Worm (Caenorhabditis elegans) whole organism, L4/young adult: ENCODE data around the gene C49C3.20.
"Not testable (repeated sequence)": the region's sequence is repeated elsewhere in the genome, so short reads cannot be mapped to it uniquely, and the experiment has no call there.

Experiments used
- W03F9.2 ChIP-seq: fragments of 150-350 bp; optimal IDR thresholded peaks from 2 replicates; lab custom pipeline; 2014; ENCODE audit warnings: missing biosample characterization, missing genetic modification characterization
- dao-5 ChIP-seq: sonication (generic microtip); optimal IDR thresholded peaks from 2 replicates; lab custom pipeline; 2016; ENCODE audit warnings: missing genotype, missing genetic modification characterization, moderate library complexity, missing compliant biosample characterization
- him-1 ChIP-seq: sonication (generic microtip); optimal IDR thresholded peaks from 2 replicates; lab custom pipeline; 2016; ENCODE audit warnings: missing genotype, missing genetic modification reagents, missing genetic modification characterization, missing compliant biosample characterization

Gene C49C3.20

DNA sequence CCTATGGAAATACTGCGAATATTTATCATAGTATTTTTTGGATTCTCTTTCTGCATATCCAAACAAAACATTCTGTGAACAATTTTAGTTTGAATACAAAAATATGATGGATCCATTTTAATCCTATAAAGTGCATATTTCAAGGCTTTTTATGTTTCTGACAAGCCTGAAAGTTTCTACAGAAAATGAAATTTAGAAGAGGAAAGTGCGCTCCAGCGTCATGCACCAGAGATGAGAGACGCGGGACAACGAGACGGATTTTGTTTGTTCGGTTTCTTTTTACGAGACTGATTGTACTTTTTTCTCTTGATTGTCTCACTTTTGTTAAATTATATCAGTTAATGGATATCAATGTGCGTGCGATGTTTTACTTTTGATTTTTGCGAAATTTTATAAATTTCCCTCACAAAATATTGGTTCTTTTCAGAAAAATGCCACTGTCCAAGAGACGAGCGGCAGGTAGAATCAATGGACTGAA lies 14.8 kb upstream of the C49C3.20 start, which contains the start of gene C49C3.6:
C49C3.6 (plus strand) TSS at position 428 of the 478 bp plus-strand sequence.
- TF ChIP-seq W03F9.2 (no peak), dao-5 (tag; lab: Kevin White, UChicago) (no peak), him-1 (tag; lab: Kevin White, UChicago) (no peak)

- no peak for TF ChIP-seq W03F9.2
- no peak for TF ChIP-seq dao-5 (tag; lab: Kevin White, UChicago)
- no peak for TF ChIP-seq him-1 (tag; lab: Kevin White, UChicago)
Observed at ce11 chrIV:17328834-17329233, 12.5 kb upstream of the C49C3.20 start, which contains the start of gene ceh-88. TSS of gene ceh-88 (plus strand) at chrIV:17329188.

ce11 chrIV:17320445-17320844 lies 4.1 kb upstream of the C49C3.20 start, which contains the start of gene C49C3.4:
TSS of gene C49C3.4 (plus strand) at chrIV:17320795.
- TF ChIP-seq W03F9.2 (no peak), him-1 (tag; lab: Kevin White, UChicago) (no peak), dao-5 (tag; lab: Kevin White, UChicago) (no peak)

ce11 chrIV:17311842-17312241 lies 4.5 kb downstream of the C49C3.20 start, which contains the start of gene snf-9:
TSS of gene snf-9 (plus strand) at chrIV:17312142.
- no peak for TF ChIP-seq W03F9.2
- TF ChIP-seq him-1 (tag; lab: Kevin White, UChicago) = no peak
- no peak for TF ChIP-seq dao-5 (tag; lab: Kevin White, UChicago)

DNA sequence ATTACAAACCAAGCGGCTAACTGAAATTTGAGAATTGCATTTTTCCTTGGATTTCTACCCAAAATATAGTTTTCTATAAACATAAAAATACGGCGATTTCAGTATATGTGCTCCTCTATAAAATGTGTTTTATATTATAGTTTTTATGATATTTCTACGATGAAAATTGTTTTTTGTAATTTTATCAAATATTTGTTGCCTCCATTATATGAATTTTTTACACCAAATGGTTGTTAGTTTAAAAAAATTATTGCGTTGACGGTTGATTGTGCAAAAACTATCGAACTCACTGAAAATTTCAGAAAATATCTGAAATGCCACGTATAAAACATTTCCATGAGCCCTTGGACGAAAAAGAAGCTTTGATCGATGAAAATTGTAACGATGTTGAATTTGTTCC lies 8.1 kb downstream of the C49C3.20 start, which contains the start of gene T28F3.9:
T28F3.9 (plus strand) TSS at position 301 of the 400 bp plus-strand sequence.
- no peak for TF ChIP-seq dao-5 (tag; lab: Kevin White, UChicago)
- TF ChIP-seq W03F9.2 = no peak
- no peak for TF ChIP-seq him-1 (tag; lab: Kevin White, UChicago)

ce11 chrIV:17307223-17307622 lies 9.1 kb downstream of the C49C3.20 start, which contains the start of gene T28F3.8:
TSS of gene T28F3.8 (minus strand) at chrIV:17307323.
- TF ChIP-seq W03F9.2; him-1 (tag; lab: Kevin White, UChicago); dao-5 (tag; lab: Kevin White, UChicago): not testable (repeated sequence)

DNA sequence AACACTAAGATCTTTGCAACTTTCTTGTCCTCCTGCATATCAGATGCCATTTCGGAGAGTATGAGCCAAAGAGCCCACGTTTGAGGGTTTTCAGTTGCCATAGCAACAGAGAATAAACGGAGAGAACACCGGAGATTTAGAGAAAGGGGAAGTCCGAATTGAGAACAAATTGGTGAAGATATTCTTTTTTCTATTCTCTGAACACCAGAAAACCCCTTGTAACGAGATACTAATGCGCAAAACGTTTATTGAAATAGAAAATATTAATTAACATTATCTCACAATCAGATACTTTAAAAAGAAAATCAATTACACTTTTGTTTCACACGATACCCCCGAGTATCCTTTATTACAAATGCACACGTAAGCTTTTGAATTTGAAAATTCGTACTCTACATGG lies 14.4 kb downstream of the C49C3.20 start, which contains the start of gene ifta-2:
ifta-2 (minus strand) TSS at position 101 of the 400 bp plus-strand sequence.
- TF ChIP-seq him-1 (tag; lab: Kevin White, UChicago) = no peak
- no peak for TF ChIP-seq dao-5 (tag; lab: Kevin White, UChicago)
- no peak for TF ChIP-seq W03F9.2

- TF ChIP-seq dao-5 (tag; lab: Kevin White, UChicago) (no peak), him-1 (tag; lab: Kevin White, UChicago) (no peak), W03F9.2 (no peak)
Observed at ce11 chrIV:17294489-17294888, 21.8 kb downstream of the C49C3.20 start, which contains the start of gene T28F3.5. TSS of gene T28F3.5 (plus strand) at chrIV:17294789.

ce11 chrIV:17293679-17294078 lies 22.6 kb downstream of the C49C3.20 start:
- no peak for TF ChIP-seq dao-5 (tag; lab: Kevin White, UChicago)
- no peak for TF ChIP-seq him-1 (tag; lab: Kevin White, UChicago)
- TF ChIP-seq W03F9.2 = no peak

ce11 chrIV:17293068-17293467 lies 23.2 kb downstream of the C49C3.20 start:
- TF ChIP-seq W03F9.2 (no peak), him-1 (tag; lab: Kevin White, UChicago) (no peak), dao-5 (tag; lab: Kevin White, UChicago) (no peak)

ce11 chrIV:17292350-17292749 lies 23.9 kb downstream of the C49C3.20 start:
- no peak for TF ChIP-seq dao-5 (tag; lab: Kevin White, UChicago)
- no peak for TF ChIP-seq him-1 (tag; lab: Kevin White, UChicago)
- TF ChIP-seq W03F9.2 = no peak

DNA sequence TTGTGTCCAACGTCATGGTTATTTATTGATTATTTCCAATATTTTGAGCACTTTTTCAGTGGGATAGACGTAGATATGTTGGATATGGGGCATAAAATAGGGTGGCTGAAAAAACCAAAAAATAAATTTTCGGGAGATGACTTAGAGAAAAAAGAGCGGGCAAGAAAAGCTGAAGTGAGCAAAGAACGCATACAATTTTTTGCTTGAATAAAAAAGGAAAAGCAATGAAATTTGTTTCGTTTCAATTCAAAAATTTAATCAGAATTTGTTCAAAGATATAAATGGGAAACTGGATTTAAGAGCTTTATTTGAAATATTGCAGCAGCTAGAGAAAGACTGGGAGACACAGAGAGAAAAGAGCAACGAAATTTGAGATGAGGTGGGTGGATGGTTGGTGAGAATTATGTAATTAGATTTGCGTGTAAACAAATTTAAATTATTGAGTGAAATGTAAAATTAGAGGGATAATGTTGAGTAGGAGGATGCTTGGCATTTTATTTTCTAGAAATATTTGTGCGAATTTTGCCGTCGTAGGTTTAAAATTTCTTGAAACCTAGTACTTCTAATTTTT lies 24.6 kb downstream of the C49C3.20 start, which contains the start of the genes T28F3.11 and slc-17.4:
T28F3.11 (minus strand) TSS at position 51 of the 571 bp plus-strand sequence.
slc-17.4 (minus strand) TSS at position 105 of the 571 bp plus-strand sequence.
- TF ChIP-seq dao-5 (tag; lab: Kevin White, UChicago) (no peak), W03F9.2 (no peak), him-1 (tag; lab: Kevin White, UChicago) (no peak)

DNA sequence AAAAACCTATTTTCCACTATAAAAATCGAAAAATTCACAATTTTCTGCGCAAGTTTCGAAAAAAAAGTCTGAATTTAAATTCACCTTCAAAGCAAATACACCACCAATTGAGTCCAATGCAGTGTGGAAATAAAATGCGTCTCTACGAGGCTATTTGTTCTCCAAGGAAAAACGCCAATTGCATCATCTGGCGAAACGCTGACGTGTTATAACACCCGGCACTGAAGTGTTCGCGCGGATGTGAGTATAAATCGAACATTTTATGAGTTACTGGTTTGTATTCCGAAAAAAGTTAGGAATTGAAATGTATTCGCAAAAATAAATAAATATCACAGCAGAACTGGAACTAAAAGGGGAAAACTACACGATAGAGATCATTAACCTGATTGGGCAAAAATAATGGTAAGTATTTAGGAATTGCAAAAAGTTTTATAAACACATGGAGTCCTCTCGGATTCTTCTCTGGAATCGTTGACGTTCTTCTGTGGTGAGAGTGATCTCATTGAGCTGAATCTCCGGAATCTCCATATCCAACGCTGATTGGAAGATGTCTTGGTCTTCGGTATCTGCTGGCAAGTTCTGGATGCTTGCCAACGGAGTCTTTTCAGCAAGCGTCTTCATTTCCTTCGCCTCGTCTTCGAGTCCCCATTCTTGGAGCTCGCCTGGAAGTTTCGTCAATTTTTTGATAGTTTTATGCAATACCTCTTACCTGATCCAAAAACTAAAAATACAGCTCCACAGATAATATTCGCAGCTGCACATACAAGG lies 28.2 kb downstream of the C49C3.20 start, which contains the start of gene zipt-7.1:
zipt-7.1 (minus strand) TSS at position 232 of the 768 bp plus-strand sequence.
- TF ChIP-seq dao-5 (tag; lab: Kevin White, UChicago) (no peak), him-1 (tag; lab: Kevin White, UChicago) (no peak), W03F9.2 (no peak)
